Fruit fly (Drosophila melanogaster): Measurements from ENCODE around the gene Eip78C.

Eip78C gene

DNA sequence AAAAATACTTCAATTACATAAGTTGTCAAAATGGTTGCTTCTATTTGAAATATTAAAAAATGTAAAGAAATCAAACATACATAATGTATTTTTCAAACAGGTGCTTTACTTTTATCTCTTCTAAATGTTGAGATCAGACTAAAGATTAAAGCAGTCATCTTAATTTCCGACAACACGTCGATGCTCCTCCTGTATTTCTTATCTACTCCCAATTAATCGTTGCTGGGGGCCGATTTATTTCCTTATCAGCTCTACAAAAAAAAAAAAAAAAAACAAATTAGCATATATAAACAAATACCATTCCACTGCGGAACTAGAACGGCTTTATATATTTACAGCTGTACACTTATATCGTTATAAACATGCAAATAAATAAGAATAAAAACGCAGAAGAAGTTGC, 55.3 kb downstream of the Eip78C start:
- TF ChIP-seq Mnt (GFP tag; optimal IDR thresholded peaks at IDR 0.05): no peak
- no peak for TF ChIP-seq toe (GFP tag; optimal IDR thresholded peaks at IDR 0.05)
- TF ChIP-seq CG11617 (GFP tag; optimal IDR thresholded peaks at IDR 0.05): no peak
- no peak for TF ChIP-seq CG14711 (tag; optimal IDR thresholded peaks at IDR 0.05)
- no peak for TF ChIP-seq Clk (GFP tag; optimal IDR thresholded peaks at IDR 0.05)
- TF ChIP-seq CG7045 (GFP tag; optimal IDR thresholded peaks at IDR 0.05): no peak
- TF ChIP-seq CG5204 (GFP tag; optimal IDR thresholded peaks at IDR 0.05): no peak
- TF ChIP-seq ovo (GFP tag; optimal IDR thresholded peaks at IDR 0.05): no peak

DNA sequence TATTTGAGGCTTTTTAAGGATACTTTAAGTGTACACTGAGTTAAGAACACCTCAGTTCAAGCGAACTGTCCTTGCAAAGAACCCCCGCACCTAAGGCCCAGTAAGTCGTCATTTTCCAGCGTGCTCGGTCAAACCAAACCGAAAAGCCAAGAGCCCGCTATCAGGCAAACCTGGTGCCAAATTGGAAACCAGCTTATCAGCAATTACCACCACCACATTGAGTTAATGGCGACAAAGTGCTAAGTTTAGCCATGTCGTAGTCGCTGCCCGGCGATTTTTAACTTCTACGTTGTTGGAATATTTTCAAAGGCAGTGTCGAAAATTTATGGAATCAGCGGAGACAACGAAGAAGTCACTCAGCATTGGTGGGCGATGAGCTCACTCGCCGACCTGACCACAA, 56.3 kb downstream of the Eip78C start:
- TF ChIP-seq Mnt (GFP tag; optimal IDR thresholded peaks at IDR 0.05): no peak
- TF ChIP-seq CG1620 (GFP tag; optimal IDR thresholded peaks at IDR 0.05): no peak
- TF ChIP-seq CG11617 (GFP tag; optimal IDR thresholded peaks at IDR 0.05): no peak
- no peak for TF ChIP-seq Hr96 (GFP tag; optimal IDR thresholded peaks at IDR 0.05)
- TF ChIP-seq tj (GFP tag; optimal IDR thresholded peaks at IDR 0.05): no peak
- no peak for TF ChIP-seq CG33017 (tag; optimal IDR thresholded peaks at IDR 0.05)
- TF ChIP-seq ovo (GFP tag; optimal IDR thresholded peaks at IDR 0.05): no peak
- TF ChIP-seq Crg-1 (GFP tag; optimal IDR thresholded peaks at IDR 0.05): no peak
- no peak for TF ChIP-seq CG14711 (tag; optimal IDR thresholded peaks at IDR 0.05)
- TF ChIP-seq Clk (GFP tag; optimal IDR thresholded peaks at IDR 0.05): no peak
- TF ChIP-seq bab1 (GFP tag; optimal IDR thresholded peaks at IDR 0.05): no peak
- no peak for TF ChIP-seq CG7101 (tag; optimal IDR thresholded peaks at IDR 0.05)

DNA sequence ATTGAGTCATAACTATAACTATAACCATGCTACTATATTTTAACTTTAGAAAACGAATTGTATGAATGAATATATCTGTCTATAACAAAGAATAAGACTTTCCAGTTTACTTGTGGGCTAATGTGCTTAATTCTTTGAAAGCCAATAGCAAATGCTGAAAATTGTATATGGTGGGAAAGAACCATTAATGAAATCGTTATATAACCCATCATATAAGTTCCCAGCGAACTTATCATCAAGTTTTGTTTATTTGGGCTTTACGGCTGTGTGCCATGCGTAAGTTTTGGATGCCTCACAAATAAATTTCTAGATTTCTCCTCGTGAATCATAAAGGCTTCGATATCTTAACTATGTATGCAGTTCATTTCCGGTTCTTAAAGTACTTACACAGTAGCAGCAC, 57.4 kb downstream of the Eip78C start:
- TF ChIP-seq Hr96 (GFP tag; optimal IDR thresholded peaks at IDR 0.05): no peak
- TF ChIP-seq Clk (GFP tag; optimal IDR thresholded peaks at IDR 0.05): no peak
- TF ChIP-seq CG7101 (tag; optimal IDR thresholded peaks at IDR 0.05): no peak
- no peak for TF ChIP-seq CG14711 (tag; optimal IDR thresholded peaks at IDR 0.05)
- no peak for TF ChIP-seq CG1620 (GFP tag; optimal IDR thresholded peaks at IDR 0.05)
- TF ChIP-seq CG33017 (tag; optimal IDR thresholded peaks at IDR 0.05): no peak
- TF ChIP-seq cnc (optimal IDR thresholded peaks at IDR 0.05): no peak
- TF ChIP-seq pad (GFP tag; optimal IDR thresholded peaks at IDR 0.05): no peak
- TF ChIP-seq bab1 (GFP tag; optimal IDR thresholded peaks at IDR 0.05): no peak
- TF ChIP-seq CG5204 (GFP tag; optimal IDR thresholded peaks at IDR 0.05): no peak
- no peak for TF ChIP-seq kay (GFP tag; ENCODE audit: borderline replicate concordance)
- TF ChIP-seq cic (GFP tag; optimal IDR thresholded peaks at IDR 0.05): no peak
- TF ChIP-seq ovo (GFP tag; optimal IDR thresholded peaks at IDR 0.05): no peak
- TF ChIP-seq Mnt (GFP tag; optimal IDR thresholded peaks at IDR 0.05): no peak
- no peak for TF ChIP-seq tj (GFP tag; optimal IDR thresholded peaks at IDR 0.05)
- no peak for TF ChIP-seq Crg-1 (GFP tag; optimal IDR thresholded peaks at IDR 0.05)
- TF ChIP-seq toe (GFP tag; optimal IDR thresholded peaks at IDR 0.05): no peak

DNA sequence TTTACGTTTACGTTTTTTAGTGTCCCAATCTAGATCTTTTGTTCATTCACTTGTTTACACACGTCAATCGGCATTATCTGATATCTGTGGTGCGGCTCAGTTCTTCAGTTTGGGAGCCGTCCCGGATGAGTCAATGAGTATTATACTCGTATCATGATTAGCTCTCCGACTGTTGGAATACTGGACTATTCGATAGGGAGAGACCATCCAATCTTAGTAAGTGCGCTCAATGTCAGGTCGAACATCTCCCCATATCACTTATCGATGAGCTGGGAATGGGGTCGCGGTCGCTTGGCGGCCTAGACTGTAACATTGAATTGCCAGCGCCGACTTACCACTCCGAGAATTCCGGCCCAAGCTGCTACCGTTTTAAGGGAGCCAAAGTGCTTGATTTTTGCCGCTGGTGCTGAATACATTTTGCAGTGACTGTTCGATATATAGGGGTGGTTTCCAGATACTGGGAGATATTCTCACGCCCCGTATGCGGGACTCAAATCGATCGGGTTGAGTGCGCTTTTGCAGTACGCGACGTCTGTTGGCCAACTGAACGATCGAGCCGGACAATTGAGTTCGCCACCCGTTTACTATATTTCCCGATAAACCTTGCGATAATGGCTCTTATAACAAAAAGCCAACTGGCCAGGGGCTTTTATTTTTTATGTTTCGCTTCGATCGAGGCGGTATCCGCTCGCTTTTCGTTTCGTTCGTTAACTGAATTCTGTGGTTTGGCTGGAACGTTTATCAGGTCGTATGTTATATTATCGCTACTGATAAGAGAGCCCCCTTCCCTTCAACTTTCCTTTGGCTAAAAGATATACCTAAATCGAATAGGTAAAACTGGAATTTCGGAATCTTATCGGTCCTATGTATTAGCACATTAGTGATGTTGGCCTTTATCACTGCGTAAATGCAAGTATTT, 58.6 kb downstream of the Eip78C start:
- TF ChIP-seq cic (GFP tag; optimal IDR thresholded peaks at IDR 0.05): peak; percentile 27
- no peak for TF ChIP-seq ovo (GFP tag; optimal IDR thresholded peaks at IDR 0.05)

DNA sequence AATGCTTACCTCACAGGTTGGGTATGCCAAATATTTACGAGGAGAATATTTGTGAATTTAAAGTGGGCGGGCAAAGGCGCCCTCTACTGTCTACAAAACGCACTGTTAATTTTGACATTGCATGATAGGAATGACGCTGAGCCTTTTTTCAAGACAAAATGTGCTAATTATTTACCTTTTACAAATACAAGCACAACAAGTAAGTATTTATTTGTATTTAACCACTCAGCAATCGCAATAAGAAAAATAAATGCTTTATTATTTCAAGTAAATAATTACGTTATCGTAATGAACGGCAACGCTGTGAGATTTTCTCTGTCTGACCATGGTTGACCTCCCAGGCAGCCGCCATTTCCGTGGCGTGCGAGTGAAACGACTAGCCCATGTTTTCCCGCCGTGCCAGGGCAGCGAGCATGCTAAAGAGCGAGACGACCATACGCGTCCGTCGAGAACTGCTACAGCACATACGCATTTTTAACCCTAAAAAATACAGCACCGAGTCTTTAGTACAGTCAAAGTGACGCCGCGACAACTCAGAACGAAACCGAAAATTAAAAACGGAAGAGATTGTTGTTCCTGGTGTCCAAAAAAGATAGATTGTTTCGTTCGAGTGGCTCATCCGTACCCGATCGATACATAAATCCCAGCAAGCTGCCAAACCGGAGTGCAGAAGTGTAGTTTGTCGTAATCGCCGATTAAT, 59.4 kb downstream of the Eip78C start, which contains the start of the genes CG12974 and pzg:
Gene CG12974, minus strand, starts transcription at position 324 of the 700 bp plus-strand sequence.
Gene pzg, plus strand, starts transcription at position 461 of the 700 bp plus-strand sequence.
- TF ChIP-seq CG1620 (GFP tag; optimal IDR thresholded peaks at IDR 0.05) (peak; percentile 84), cnc (optimal IDR thresholded peaks at IDR 0.05) (no peak), cic (GFP tag; optimal IDR thresholded peaks at IDR 0.05) (no peak), CG14711 (tag; optimal IDR thresholded peaks at IDR 0.05) (peak; percentile 58), tj (GFP tag; optimal IDR thresholded peaks at IDR 0.05) (peak; percentile 73), Mnt (GFP tag; optimal IDR thresholded peaks at IDR 0.05) (peak; percentile 77), CG7101 (tag; optimal IDR thresholded peaks at IDR 0.05) (peak; percentile 70), Clk (GFP tag; optimal IDR thresholded peaks at IDR 0.05) (peak; percentile 65), CG7045 (GFP tag; optimal IDR thresholded peaks at IDR 0.05) (peak; percentile 70), CG33017 (tag; optimal IDR thresholded peaks at IDR 0.05) (peak; percentile 46), CG11617 (GFP tag; optimal IDR thresholded peaks at IDR 0.05) (peak; percentile 84), Hr96 (GFP tag; optimal IDR thresholded peaks at IDR 0.05) (peak; percentile 66), kay (GFP tag; ENCODE audit: borderline replicate concordance) (no peak), pad (GFP tag; optimal IDR thresholded peaks at IDR 0.05) (peak; percentile 77), toe (GFP tag; optimal IDR thresholded peaks at IDR 0.05) (peak; percentile 77), CG5204 (GFP tag; optimal IDR thresholded peaks at IDR 0.05) (no peak), CG12768 (GFP tag; optimal IDR thresholded peaks at IDR 0.05) (no peak), bab1 (GFP tag; optimal IDR thresholded peaks at IDR 0.05) (peak; percentile 97), Crg-1 (GFP tag; optimal IDR thresholded peaks at IDR 0.05) (peak; percentile 50), ovo (GFP tag; optimal IDR thresholded peaks at IDR 0.05) (peak; percentile 58)

DNA sequence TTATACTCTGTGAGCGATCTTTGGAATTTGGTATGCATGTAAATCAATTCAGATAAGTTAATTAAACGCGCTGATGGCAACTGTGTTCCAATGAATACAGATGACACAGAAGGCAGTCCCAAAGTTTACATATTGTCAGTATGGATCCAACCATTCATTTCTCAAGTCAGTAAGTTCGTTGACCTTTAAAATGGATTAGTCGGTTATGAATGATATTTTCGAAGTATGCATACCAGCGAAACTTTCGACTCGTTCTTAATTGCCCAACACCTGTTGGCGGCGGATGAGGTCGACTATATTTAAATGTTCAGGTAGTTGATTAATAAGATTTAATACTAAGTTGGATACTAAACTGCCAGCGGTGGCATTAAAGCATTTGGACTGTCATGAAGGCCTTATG, 63.9 kb downstream of the Eip78C start:
- TF ChIP-seq pad (GFP tag; optimal IDR thresholded peaks at IDR 0.05) (no peak), toe (GFP tag; optimal IDR thresholded peaks at IDR 0.05) (no peak), CG11617 (GFP tag; optimal IDR thresholded peaks at IDR 0.05) (no peak), CG14711 (tag; optimal IDR thresholded peaks at IDR 0.05) (no peak)

Data from whole organism, adult.